Fruit fly (Drosophila melanogaster): ENCODE data around the gene Ype.

Gene Ype

DNA sequence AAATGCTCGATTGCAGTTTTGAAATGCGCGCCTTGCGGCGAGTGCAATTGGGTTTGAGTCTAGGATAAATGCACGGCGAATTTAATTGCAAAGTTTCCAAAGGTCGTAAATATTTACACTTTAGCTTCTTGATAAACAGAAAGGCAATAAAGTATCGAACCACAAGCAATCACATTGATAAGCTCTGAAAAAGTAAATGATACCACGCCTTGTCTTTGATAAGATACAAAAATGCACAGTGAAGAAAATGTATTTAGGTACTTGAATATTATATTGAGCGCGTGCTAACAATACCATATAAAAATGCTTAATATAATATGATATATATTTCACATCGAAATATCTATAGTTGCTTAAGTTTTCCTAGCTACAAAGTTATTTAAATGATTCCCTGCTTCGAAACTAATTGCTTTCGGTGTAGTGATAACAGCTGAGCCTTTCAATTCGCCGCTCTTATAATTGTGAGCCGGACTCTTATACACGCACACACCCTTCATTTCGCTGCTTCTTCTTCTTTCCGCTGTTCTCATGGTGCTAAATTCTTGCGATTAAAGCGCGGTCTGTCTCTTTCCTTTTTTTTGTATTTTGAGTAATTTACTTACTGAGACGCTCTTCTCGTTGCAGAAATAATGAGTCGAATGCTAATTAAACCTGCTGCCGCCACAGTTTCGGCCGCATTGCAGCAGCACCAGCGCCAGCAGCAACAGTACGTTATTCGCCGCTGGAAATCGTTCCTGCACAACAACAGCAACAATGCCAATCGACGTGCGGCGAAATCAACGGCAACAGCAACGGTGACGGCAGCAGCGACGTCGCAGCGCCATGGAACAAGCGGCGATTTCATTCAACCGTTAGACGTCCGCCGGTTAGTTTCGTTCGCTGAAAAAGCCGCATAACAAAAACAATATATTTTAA, 13.7 kb downstream of the Ype start (continued):
- TF ChIP-seq CG6276 (GFP tag; optimal IDR thresholded peaks at IDR 0.05), result peak; percentile 82
- TF ChIP-seq Sox15 (GFP tag; optimal IDR thresholded peaks at IDR 0.05), result peak; percentile 71
- peak; percentile 90 for TF ChIP-seq CG6792 (GFP tag; optimal IDR thresholded peaks at IDR 0.05)
- no peak for TF ChIP-seq Hr38 (GFP tag; optimal IDR thresholded peaks at IDR 0.05)
- peak; percentile 82 for TF ChIP-seq CG3032 (tag; optimal IDR thresholded peaks at IDR 0.05)
- peak; percentile 84 for TF ChIP-seq Sox102F (GFP tag; optimal IDR thresholded peaks at IDR 0.05)
- peak; percentile 91 for TF ChIP-seq esn (GFP tag; optimal IDR thresholded peaks at IDR 0.05)
- TF ChIP-seq CG8632 (GFP tag; optimal IDR thresholded peaks at IDR 0.05), result peak; percentile 91
- peak; percentile 90 for TF ChIP-seq CG34406 (GFP tag; optimal IDR thresholded peaks at IDR 0.05)
- TF ChIP-seq Eip75B (GFP tag; optimal IDR thresholded peaks at IDR 0.05), result peak; percentile 61
- TF ChIP-seq cyc (GFP tag; optimal IDR thresholded peaks at IDR 0.05), result peak; percentile 84

DNA sequence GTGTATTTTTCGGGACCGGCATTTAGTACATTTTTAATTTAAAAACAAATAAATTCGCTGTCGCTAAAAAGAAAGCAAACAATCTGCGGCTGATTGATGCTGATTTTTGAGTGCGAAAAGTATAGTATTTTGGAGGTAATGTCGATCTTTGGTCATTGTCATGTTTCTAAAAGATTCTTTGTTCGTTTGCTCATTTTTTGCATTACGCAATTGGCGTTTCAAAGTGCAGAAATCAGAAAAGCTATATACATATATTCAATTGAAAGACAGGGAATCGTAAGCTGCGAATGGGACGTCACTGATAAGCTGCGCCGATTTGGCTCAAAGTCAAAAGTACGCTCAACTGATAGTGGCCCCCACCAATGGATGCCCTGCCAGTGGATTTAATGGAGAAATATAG, 14.7 kb downstream of the Ype start:
- TF ChIP-seq CG6163 (GFP tag; IDR thresholded peaks at IDR 0.05) (no peak), CG8319 (GFP tag; optimal IDR thresholded peaks at IDR 0.05) (no peak), ss (GFP tag; optimal IDR thresholded peaks at IDR 0.05) (peak in 1 of 2 experiments; percentile 30), esn (GFP tag; optimal IDR thresholded peaks at IDR 0.05) (no peak), achi (GFP tag; optimal IDR thresholded peaks at IDR 0.05) (no peak), vri (GFP tag; optimal IDR thresholded peaks at IDR 0.05) (peak; percentile 71)

DNA sequence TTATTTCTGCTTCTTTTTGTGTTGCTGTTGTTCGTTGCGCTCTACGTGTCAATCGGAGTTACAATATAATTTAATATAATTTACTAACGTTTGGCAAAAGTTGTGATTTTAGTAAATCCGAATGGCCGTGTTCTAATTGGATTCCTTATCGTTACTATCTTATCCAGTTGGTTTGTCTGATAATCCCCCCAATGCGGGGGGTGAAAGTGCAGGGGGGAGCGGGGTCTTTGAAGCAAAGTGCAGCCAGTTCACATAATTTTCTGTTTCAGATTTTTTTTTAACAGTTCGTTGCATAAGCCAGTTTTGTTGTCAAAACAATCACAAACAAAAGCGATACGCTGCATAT, 15.5 kb downstream of the Ype start:
- TF ChIP-seq CG8319 (GFP tag; optimal IDR thresholded peaks at IDR 0.05) (no peak), Blimp-1 (GFP tag; optimal IDR thresholded peaks at IDR 0.05) (no peak), dac (GFP tag; optimal IDR thresholded peaks at IDR 0.05) (no peak), Eip78C (GFP tag) (peak; percentile 19), vri (GFP tag; optimal IDR thresholded peaks at IDR 0.05) (peak; percentile 66), topi (GFP tag; optimal IDR thresholded peaks at IDR 0.05) (no peak), CG7368 (GFP tag; optimal IDR thresholded peaks at IDR 0.05) (no peak), acj6 (GFP tag; optimal IDR thresholded peaks at IDR 0.05) (no peak), CG9139 (GFP tag; optimal IDR thresholded peaks at IDR 0.05) (no peak), svp (GFP tag) (peak; percentile 45), Sox102F (GFP tag; optimal IDR thresholded peaks at IDR 0.05) (no peak), Gug (GFP tag; IDR thresholded peaks at IDR 0.05) (no peak), CG32006 (GFP tag; optimal IDR thresholded peaks at IDR 0.05) (no peak)

DNA sequence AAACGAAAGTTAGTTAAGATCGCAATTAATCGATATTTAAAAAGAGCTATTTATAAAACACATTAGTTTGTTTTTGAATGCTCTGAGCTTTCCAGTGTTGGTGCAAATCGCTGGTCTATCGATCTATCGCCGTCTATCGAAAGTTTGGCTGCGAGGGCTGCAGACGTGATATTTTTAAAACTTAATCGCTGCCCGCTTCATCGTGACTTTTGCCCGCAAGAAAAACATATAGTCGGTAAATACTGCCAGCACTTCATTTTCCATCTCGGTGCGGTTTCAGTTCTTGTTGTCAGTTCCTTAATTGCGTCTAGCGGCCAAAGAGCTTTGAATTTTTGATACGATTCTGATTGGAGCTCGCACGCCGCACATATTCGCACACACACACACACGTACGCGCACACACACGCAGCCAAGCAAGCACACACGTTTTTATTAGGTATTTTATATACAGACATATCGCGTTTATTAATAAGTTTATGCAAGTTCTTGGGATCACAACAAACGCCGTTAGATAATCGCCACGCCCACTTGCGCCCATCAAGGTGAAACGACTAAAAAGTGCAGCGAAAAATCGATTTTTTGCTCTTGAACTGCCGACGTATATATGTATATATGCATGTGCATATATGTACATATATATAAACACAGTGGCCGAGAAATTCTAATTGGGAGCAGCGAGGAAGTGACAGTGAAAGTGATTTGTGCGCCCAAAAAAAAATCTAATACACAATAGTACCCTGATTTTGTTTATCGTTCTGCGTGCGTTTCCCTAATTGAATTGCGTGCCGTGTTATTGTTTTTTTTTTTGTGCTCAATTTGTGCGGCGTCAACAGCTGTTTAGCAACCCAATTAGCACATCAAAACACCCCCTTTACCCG, 16.2 kb downstream of the Ype start:
- TF ChIP-seq CG11762 (GFP tag; optimal IDR thresholded peaks at IDR 0.05; ENCODE audit: insufficient read depth) (no peak), ss (GFP tag; optimal IDR thresholded peaks at IDR 0.05) (peak in 1 of 2 experiments; percentile 13), Eip78C (GFP tag) (peak; percentile 53), CG15336 (GFP tag; IDR thresholded peaks at IDR 0.05) (no peak), svp (GFP tag) (peak; percentile 94), CG16779 (tag; optimal IDR thresholded peaks at IDR 0.05) (no peak), Sox14 (GFP tag; optimal IDR thresholded peaks at IDR 0.05) (peak; percentile 24), Lpt (GFP tag; optimal IDR thresholded peaks at IDR 0.05) (peak; percentile 7), CG32006 (GFP tag; optimal IDR thresholded peaks at IDR 0.05) (no peak), topi (GFP tag; optimal IDR thresholded peaks at IDR 0.05) (peak; percentile 35), CG6276 (GFP tag; optimal IDR thresholded peaks at IDR 0.05) (no peak), CG31627 (GFP tag; optimal IDR thresholded peaks at IDR 0.05) (peak; percentile 28), esn (GFP tag; optimal IDR thresholded peaks at IDR 0.05) (peak; percentile 44), CG7368 (GFP tag; optimal IDR thresholded peaks at IDR 0.05) (no peak), Hr39 (GFP tag; optimal IDR thresholded peaks at IDR 0.05) (peak; percentile 34), lz (GFP tag; optimal IDR thresholded peaks at IDR 0.05) (peak; percentile 39), dac (GFP tag; optimal IDR thresholded peaks at IDR 0.05) (no peak), Met (GFP tag; optimal IDR thresholded peaks at IDR 0.05) (peak; percentile 40), cyc (GFP tag; optimal IDR thresholded peaks at IDR 0.05) (peak; percentile 10), Ets21C (GFP tag; optimal IDR thresholded peaks at IDR 0.05) (peak; percentile 13), pdm3 (GFP tag; optimal IDR thresholded peaks at IDR 0.05) (no peak), CG6808 (GFP tag; optimal IDR thresholded peaks at IDR 0.05) (no peak), CG6792 (GFP tag; optimal IDR thresholded peaks at IDR 0.05) (peak; percentile 26), fkh (GFP tag; optimal IDR thresholded peaks at IDR 0.05) (no peak), CG3919 (GFP tag; optimal IDR thresholded peaks at IDR 0.05) (peak; percentile 35), CG8319 (GFP tag; optimal IDR thresholded peaks at IDR 0.05) (no peak), Hr4 (GFP tag; optimal IDR thresholded peaks at IDR 0.05) (no peak)
